Worm (Caenorhabditis elegans) whole organism, L1 larva: ENCODE results near the gene cest-31.

ENCODE experiments used
- C04F5.9 ChIP-seq: sonication (generic microtip); optimal IDR thresholded peaks from 2 replicates; lab custom pipeline; 2016; ENCODE audit warnings: missing genetic modification characterization, missing compliant biosample characterization
- C16A3.4 ChIP-seq: fragments of 150-350 bp; optimal IDR thresholded peaks from 2 replicates; lab custom pipeline; 2014; ENCODE audit warnings: missing biosample characterization, missing genetic modification characterization
- F16B12.6 ChIP-seq: fragments of 150-350 bp; optimal IDR thresholded peaks from 2 replicates; lab custom pipeline; 2014; ENCODE audit warnings: missing biosample characterization, missing genetic modification characterization
- Y116A8C.19 ChIP-seq: sonication (generic microtip); optimal IDR thresholded peaks from 2 replicates; lab custom pipeline; 2016; ENCODE audit warnings: missing compliant biosample characterization, missing genetic modification characterization, borderline replicate concordance
- aly-2 ChIP-seq: fragments of 150-350 bp; optimal IDR thresholded peaks from 2 replicates; lab custom pipeline; 2014; ENCODE audit warnings: missing biosample characterization, missing genetic modification characterization
- blmp-1 ChIP-seq: fragments of 150-350 bp; optimal IDR thresholded peaks from 2 replicates; lab custom pipeline; 2014; ENCODE audit warnings: missing biosample characterization, missing genetic modification characterization
- ceh-63 ChIP-seq: fragments of 200-800 bp; sonication (Bioruptor generic); optimal IDR thresholded peaks from 2 replicates; lab custom pipeline; 2018; ENCODE audit warnings: mild to moderate bottlenecking, missing genetic modification characterization, missing compliant biosample characterization
- ceh-82 ChIP-seq, 3 experiments: fragments of 150-350 bp in 1 of 3; sonication (generic microtip) in 2 of 3; optimal IDR thresholded peaks; 2 replicates each; lab custom pipeline; 2014 to 2017; ENCODE audit warnings: missing biosample characterization in 3 of 3, missing genetic modification characterization in 3 of 3
- ceh-88 ChIP-seq: fragments of 200-800 bp; sonication (Bioruptor generic); IDR thresholded peaks from 2 replicates; pipeline ENCODE4 v1.3.6; 2022; ENCODE audit warnings: missing genetic modification characterization, missing compliant biosample characterization
- ceh-90 ChIP-seq: sonication (generic microtip); optimal IDR thresholded peaks from 2 replicates; lab custom pipeline; 2016; ENCODE audit warnings: missing genetic modification characterization, missing compliant biosample characterization
- dpl-1 ChIP-seq, 3 experiments: fragments of 150-350 bp in 2 of 3; sonication (generic microtip) in 1 of 3; optimal IDR thresholded peaks; 2 replicates each; lab custom pipeline; 2014 to 2017; ENCODE audit warnings: missing biosample characterization in 3 of 3, missing genetic modification characterization in 3 of 3, missing genetic modification reagents in 3 of 3
- dsc-1 ChIP-seq: sonication (generic microtip); optimal IDR thresholded peaks from 2 replicates; lab custom pipeline; 2016; ENCODE audit warnings: mild to moderate bottlenecking, missing genetic modification characterization, missing compliant biosample characterization
- efl-1 ChIP-seq, 4 experiments: fragments of 150-350 bp; optimal IDR thresholded peaks in 3 of 4; peaks in 1 of 4; 1 replicate in 1 of 4; 2 replicates in 3 of 4; lab custom pipeline; 2014; ENCODE audit warnings: missing biosample characterization in 2 of 4, missing genetic modification characterization in 2 of 4, missing genetic modification reagents in 2 of 4
- egl-13 ChIP-seq: sonication (generic microtip); optimal IDR thresholded peaks from 2 replicates; lab custom pipeline; 2016; ENCODE audit warnings: missing genotype, missing genetic modification reagents, missing genetic modification characterization, missing compliant biosample characterization
- elt-2 ChIP-seq: sonication (generic microtip); optimal IDR thresholded peaks from 2 replicates; lab custom pipeline; 2016; ENCODE audit warnings: missing genetic modification characterization, mild to moderate bottlenecking, inconsistent platforms, missing compliant biosample characterization, missing genetic modification reagents
- fkh-4 ChIP-seq: sonication (generic microtip); optimal IDR thresholded peaks from 2 replicates; lab custom pipeline; 2016; ENCODE audit warnings: missing compliant biosample characterization, missing genetic modification characterization, borderline replicate concordance
- hpl-2 ChIP-seq: fragments of 150-350 bp; optimal IDR thresholded peaks from 2 replicates; lab custom pipeline; 2014; ENCODE audit warnings: missing biosample characterization, missing genetic modification reagents, missing genetic modification characterization
- isw-1 ChIP-seq: fragments of 200-800 bp; sonication (Bioruptor generic); IDR thresholded peaks from 2 replicates; pipeline ENCODE4 v1.3.6; 2022; ENCODE audit warnings: missing genetic modification characterization, missing compliant biosample characterization
- jun-1 ChIP-seq: fragments of 150-350 bp; optimal IDR thresholded peaks from 2 replicates; lab custom pipeline; 2014; ENCODE audit warnings: missing biosample characterization, missing genetic modification reagents, missing genetic modification characterization
- lin-13 ChIP-seq: fragments of 150-350 bp; optimal IDR thresholded peaks from 2 replicates; lab custom pipeline; 2014; ENCODE audit warnings: missing biosample characterization, missing genetic modification reagents, missing genetic modification characterization
- lin-14 ChIP-seq: fragments of 200-800 bp; sonication (Bioruptor generic); optimal IDR thresholded peaks from 2 replicates; lab custom pipeline; 2018; ENCODE audit warnings: mild to moderate bottlenecking, missing genetic modification characterization, moderate library complexity, missing compliant biosample characterization
- lin-35 ChIP-seq, 2 experiments: fragments of 150-350 bp; optimal IDR thresholded peaks; 2 replicates each; lab custom pipeline; 2014; ENCODE audit warnings: missing biosample characterization in 2 of 2, missing genetic modification characterization in 2 of 2, missing genetic modification reagents in 2 of 2
- lir-3 ChIP-seq: sonication (generic microtip); optimal IDR thresholded peaks from 2 replicates; lab custom pipeline; 2016; ENCODE audit warnings: mild to moderate bottlenecking, missing genetic modification characterization, moderate library complexity, missing compliant biosample characterization; ENCODE audit not compliant: poor library complexity
- mab-9 ChIP-seq: fragments of 200-800 bp; sonication (Bioruptor generic); IDR thresholded peaks from 2 replicates; pipeline ENCODE4 v1.3.6; 2022; ENCODE audit warnings: missing genetic modification reagents, missing genetic modification characterization, missing compliant biosample characterization
- nhr-19 ChIP-seq: fragments of 200-800 bp; sonication (Bioruptor generic); conservative IDR thresholded peaks from 2 replicates; pipeline ENCODE4 v1.3.6; 2022; ENCODE audit warnings: missing genetic modification characterization, missing compliant biosample characterization
- nhr-20 ChIP-seq: sonication (generic microtip); optimal IDR thresholded peaks from 2 replicates; lab custom pipeline; 2016; ENCODE audit warnings: mild to moderate bottlenecking, missing genetic modification characterization, missing compliant biosample characterization
- nhr-237 ChIP-seq: fragments of 150-350 bp; optimal IDR thresholded peaks from 2 replicates; lab custom pipeline; 2014; ENCODE audit warnings: missing biosample characterization, missing genetic modification characterization
- pax-3 ChIP-seq: fragments of 200-800 bp; sonication (Bioruptor generic); optimal IDR thresholded peaks from 2 replicates; lab custom pipeline; 2018; ENCODE audit warnings: mild to moderate bottlenecking, missing genetic modification characterization, moderate library complexity, missing compliant biosample characterization
- skn-1 ChIP-seq: fragments of 150-350 bp; optimal IDR thresholded peaks from 2 replicates; lab custom pipeline; 2014; ENCODE audit warnings: missing biosample characterization, missing genetic modification characterization
- snpc-4 ChIP-seq: fragments of 150-350 bp; optimal IDR thresholded peaks from 2 replicates; lab custom pipeline; 2014; ENCODE audit warnings: missing biosample characterization, missing genetic modification characterization
- tlp-1 ChIP-seq: fragments of 150-350 bp; optimal IDR thresholded peaks from 2 replicates; lab custom pipeline; 2014; ENCODE audit warnings: missing biosample characterization, missing genetic modification characterization
- unc-130 ChIP-seq: fragments of 150-350 bp; optimal IDR thresholded peaks from 2 replicates; lab custom pipeline; 2017; ENCODE audit warnings: missing biosample characterization, missing genetic modification characterization, inconsistent platforms
- unc-30 ChIP-seq: sonication (generic microtip); optimal IDR thresholded peaks from 2 replicates; lab custom pipeline; 2017; ENCODE audit warnings: missing biosample characterization, missing genetic modification characterization
- unc-86 ChIP-seq: sonication (generic microtip); optimal IDR thresholded peaks from 2 replicates; lab custom pipeline; 2016; ENCODE audit warnings: missing genetic modification characterization, missing compliant biosample characterization
- xbp-1 ChIP-seq: sonication (generic microtip); optimal IDR thresholded peaks from 2 replicates; lab custom pipeline; 2016; ENCODE audit warnings: missing genetic modification characterization, missing compliant biosample characterization
- zip-4 ChIP-seq: fragments of 200-800 bp; sonication (Bioruptor generic); optimal IDR thresholded peaks from 2 replicates; lab custom pipeline; 2018; ENCODE audit warnings: mild to moderate bottlenecking, missing genetic modification characterization, moderate library complexity, missing compliant biosample characterization
- ztf-4 ChIP-seq: fragments of 150-350 bp; optimal IDR thresholded peaks from 2 replicates; lab custom pipeline; 2014; ENCODE audit warnings: missing biosample characterization, missing genetic modification characterization

cest-31 gene

DNA sequence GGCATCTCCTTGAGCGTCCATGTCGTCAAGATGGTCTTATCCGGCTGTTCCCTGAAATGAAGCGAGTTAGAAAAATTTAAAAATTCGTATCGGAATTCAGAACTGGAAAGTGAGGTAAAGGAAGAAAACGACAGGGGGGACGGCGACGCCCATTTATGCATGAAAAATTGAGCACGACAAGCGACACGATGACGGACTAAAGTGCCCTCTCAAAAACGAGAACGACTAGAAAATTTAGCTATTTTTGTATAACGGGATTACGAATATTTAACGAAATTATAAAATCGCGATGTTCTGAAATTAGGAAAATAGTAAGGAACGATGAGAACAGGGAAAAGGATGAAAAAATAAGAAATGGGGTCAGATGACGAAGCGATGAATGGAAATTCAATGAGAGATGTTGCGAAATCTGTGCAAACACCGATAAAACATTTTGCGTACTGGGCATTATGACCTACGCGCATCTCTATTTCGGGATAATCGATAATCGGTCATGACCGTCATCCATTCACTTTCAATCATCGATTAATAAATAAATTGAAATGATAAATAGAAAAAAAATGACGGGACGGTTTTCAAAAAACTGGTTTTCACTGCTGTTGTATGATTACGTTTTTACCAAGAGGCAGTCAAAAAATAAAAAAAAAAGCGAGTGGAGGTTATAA is 17.5 kb upstream of the cest-31 start, which contains the start of gene snb-1 (continued):
- TF ChIP-seq unc-130 = peak; percentile 80
- no peak for TF ChIP-seq unc-30 (tag; lab: Kevin White, UChicago)
- TF ChIP-seq efl-1 (optimal IDR thresholded peaks at IDR 0.05; lab: Kevin White, UChicago) = peak; percentile 69 to 70
- peak; percentile 66 to 97 for TF ChIP-seq efl-1 (GFP tag; optimal IDR thresholded peaks at IDR 0.05 in 1 of 2; lab: Kevin White, UChicago)
- peak; percentile 74 for TF ChIP-seq lin-14 (GFP tag; lab: Kevin White, UChicago)
- TF ChIP-seq tlp-1 = no peak
- TF ChIP-seq C04F5.9 (tag; lab: Kevin White, UChicago) = no peak
- TF ChIP-seq egl-13 (tag; lab: Kevin White, UChicago) = peak; percentile 57
- TF ChIP-seq lir-3 (tag; lab: Kevin White, UChicago) = no peak
- TF ChIP-seq xbp-1 (tag; lab: Kevin White, UChicago) = peak; percentile 65
- peak; percentile 16 for TF ChIP-seq fkh-4 (tag; lab: Kevin White, UChicago)
- TF ChIP-seq ceh-90 (tag; lab: Kevin White, UChicago) = no peak
- TF ChIP-seq isw-1 (GFP tag; lab: Robert Waterston, UW) = peak; percentile 47
- no peak for TF ChIP-seq ceh-63
- TF ChIP-seq nhr-20 (tag; lab: Kevin White, UChicago) = peak; percentile 76
- peak; percentile 97 to 99 (median 97) for TF ChIP-seq ceh-82 (tag; optimal IDR thresholded peaks at IDR 0.05; lab: Kevin White, UChicago)
- peak; percentile 35 for TF ChIP-seq ztf-4
- peak; percentile 34 for TF ChIP-seq dsc-1 (tag; lab: Kevin White, UChicago)
- TF ChIP-seq pax-3 (tag; lab: Kevin White, UChicago) = no peak
- peak; percentile 61 to 71 (median 62) for TF ChIP-seq dpl-1 (GFP tag; optimal IDR thresholded peaks at IDR 0.05; lab: Kevin White, UChicago)
- peak; percentile 75 to 80 for TF ChIP-seq lin-35 (GFP tag; optimal IDR thresholded peaks at IDR 0.05; lab: Kevin White, UChicago)
- TF ChIP-seq jun-1 (tag; lab: Kevin White, UChicago) = peak; percentile 59
- peak; percentile 16 for TF ChIP-seq unc-86 (tag; lab: Kevin White, UChicago)
- TF ChIP-seq lin-13 (GFP tag; lab: Kevin White, UChicago) = peak; percentile 35
- TF ChIP-seq nhr-237 (tag; lab: Kevin White, UChicago) = no peak
- peak; percentile 87 for TF ChIP-seq blmp-1
- TF ChIP-seq aly-2 (tag; lab: Kevin White, UChicago) = no peak
- peak; percentile 54 for TF ChIP-seq nhr-19 (GFP tag; lab: Robert Waterston, UW)
- peak; percentile 48 for TF ChIP-seq hpl-2 (GFP tag; lab: Kevin White, UChicago)
- peak; percentile 91 for TF ChIP-seq skn-1 (tag; lab: Kevin White, UChicago)
- TF ChIP-seq mab-9 (GFP tag; lab: Robert Waterston, UW) = no peak
- TF ChIP-seq Y116A8C.19 (tag; lab: Kevin White, UChicago) = no peak
- TF ChIP-seq zip-4 = peak; percentile 99
- TF ChIP-seq C16A3.4 = peak; percentile 78
- peak; percentile 95 for TF ChIP-seq F16B12.6 (tag; lab: Kevin White, UChicago)

DNA sequence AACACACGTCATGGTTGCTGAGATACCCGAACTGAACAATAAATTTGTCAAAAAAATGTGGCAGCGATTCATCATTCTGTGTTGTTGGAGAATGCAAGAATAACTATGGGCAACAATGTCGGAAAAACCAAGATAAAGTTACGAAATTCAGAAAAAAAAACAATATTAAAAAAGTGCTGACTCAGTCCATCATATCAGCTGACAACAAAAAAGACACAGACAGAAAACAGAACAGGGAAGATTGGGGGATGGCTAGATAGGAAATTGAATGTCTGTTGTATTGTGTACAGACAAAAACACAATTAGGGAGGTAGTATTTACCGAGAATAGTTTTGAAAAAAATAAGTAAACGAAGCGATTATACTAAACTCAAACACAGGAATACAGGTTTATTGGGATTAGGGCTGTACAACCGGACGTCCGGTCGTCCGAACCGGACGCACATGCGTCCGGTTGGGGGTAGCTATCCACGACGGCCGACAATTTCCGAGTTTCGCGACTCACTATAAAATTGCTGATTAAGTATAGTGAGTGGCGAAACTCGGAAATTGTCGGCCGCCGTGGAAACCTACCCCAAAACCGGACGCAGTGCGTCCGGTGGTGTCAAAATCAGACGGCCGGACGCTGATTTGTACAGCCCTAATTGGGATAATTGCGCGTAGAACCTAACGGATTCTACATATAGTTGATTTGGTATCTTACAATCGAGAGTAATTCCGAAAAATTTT is 16.4 kb upstream of the cest-31 start:
- peak; percentile 56 for TF ChIP-seq snpc-4
- TF ChIP-seq ceh-82 (tag; optimal IDR thresholded peaks at IDR 0.05; lab: Kevin White, UChicago) = peak in 1 of 3 experiments; percentile 10
- no peak for TF ChIP-seq ceh-88 (GFP tag; lab: Robert Waterston, UW)
- TF ChIP-seq elt-2 (tag; lab: Kevin White, UChicago) = no peak
